Fruit fly (Drosophila melanogaster) whole organism, embryonic: Measurements from ENCODE around the gene et.
A peak's percentile ranks its signal among the peaks of the same experiment; 100 is the strongest.

Experiments used
- CG10321 ChIP-seq: fragments of 200-800 bp; sonication (Bioruptor generic); IDR thresholded peaks from 2 replicates; pipeline ENCODE4 v1.3.6; 2022; ENCODE audit warnings: missing biosample characterization, missing genetic modification characterization
- CG12071 ChIP-seq: fragments of 200-800 bp; sonication (Bioruptor generic); optimal IDR thresholded peaks from 3 replicates; lab custom pipeline; 2018; ENCODE audit warnings: missing biosample characterization, mild to moderate bottlenecking, missing genetic modification characterization
- CG12104 ChIP-seq: fragments of 200-800 bp; sonication (Bioruptor generic); optimal IDR thresholded peaks from 3 replicates; lab custom pipeline; 2016; ENCODE audit warnings: missing biosample characterization, missing genetic modification characterization
- CG12391 ChIP-seq: fragments of 200-800 bp; sonication (Bioruptor generic); optimal IDR thresholded peaks from 3 replicates; lab custom pipeline; 2018; ENCODE audit warnings: missing biosample characterization, mild to moderate bottlenecking, missing genetic modification characterization, moderate library complexity
- CG13894 ChIP-seq: fragments of 200-800 bp; sonication (Bioruptor generic); optimal IDR thresholded peaks from 3 replicates; lab custom pipeline; 2018; ENCODE audit warnings: missing biosample characterization, mild to moderate bottlenecking, missing genetic modification characterization, moderate library complexity
- CG14710 ChIP-seq: fragments of 200-800 bp; sonication (Bioruptor generic); optimal IDR thresholded peaks from 3 replicates; lab custom pipeline; 2019; ENCODE audit warnings: missing biosample characterization, mild to moderate bottlenecking, missing genetic modification characterization, moderate library complexity
- CG15011 ChIP-seq: fragments of 200-800 bp; sonication (Bioruptor generic); optimal IDR thresholded peaks from 3 replicates; lab custom pipeline; 2018; ENCODE audit warnings: missing biosample characterization, mild to moderate bottlenecking, missing genetic modification characterization
- CG16815 ChIP-seq: fragments of 200-800 bp; sonication (Bioruptor generic); optimal IDR thresholded peaks from 3 replicates; lab custom pipeline; 2017; ENCODE audit warnings: missing biosample characterization, mild to moderate bottlenecking, missing genetic modification characterization
- CG17385 ChIP-seq: fragments of 200-800 bp; sonication (Bioruptor generic); optimal IDR thresholded peaks from 3 replicates; lab custom pipeline; 2018; ENCODE audit warnings: missing biosample characterization, mild to moderate bottlenecking, missing genetic modification characterization
- CG1792 ChIP-seq: fragments of 200-800 bp; sonication (Bioruptor generic); optimal IDR thresholded peaks from 2 replicates; lab custom pipeline; 2016; ENCODE audit warnings: missing biosample characterization, missing genetic modification characterization
- CG18011 ChIP-seq: fragments of 200-800 bp; sonication (Bioruptor generic); optimal IDR thresholded peaks from 2 replicates; lab custom pipeline; 2017; ENCODE audit warnings: missing biosample characterization, missing genetic modification characterization, mild to moderate bottlenecking, moderate library complexity, missing genotype
- CG1832 ChIP-seq: fragments of 200-800 bp; sonication (Bioruptor generic); optimal IDR thresholded peaks from 2 replicates; lab custom pipeline; 2017; ENCODE audit warnings: missing biosample characterization, mild to moderate bottlenecking, missing genetic modification characterization, inconsistent platforms
- CG31224 ChIP-seq: fragments of 200-800 bp; sonication (Bioruptor generic); IDR thresholded peaks from 2 replicates; pipeline ENCODE4 v1.3.6; 2022; ENCODE audit warnings: missing biosample characterization, missing genetic modification characterization
- CG34422 ChIP-seq: fragments of 200-800 bp; sonication (Bioruptor generic); IDR thresholded peaks from 3 replicates; pipeline ENCODE4 v1.3.6; 2022; ENCODE audit warnings: missing biosample characterization, missing genetic modification characterization
- CG4404 ChIP-seq: fragments of 200-800 bp; sonication (Bioruptor generic); IDR thresholded peaks from 2 replicates; pipeline ENCODE4 v1.3.6; 2022; ENCODE audit warnings: missing biosample characterization, missing genetic modification characterization
- CG6854 ChIP-seq: fragments of 200-800 bp; sonication (Bioruptor generic); optimal IDR thresholded peaks from 3 replicates; lab custom pipeline; 2017; ENCODE audit warnings: missing biosample characterization, mild to moderate bottlenecking, missing genetic modification characterization
- CG7271 ChIP-seq: fragments of 200-800 bp; sonication (Bioruptor generic); optimal IDR thresholded peaks from 2 replicates; lab custom pipeline; 2018; ENCODE audit warnings: missing biosample characterization, mild to moderate bottlenecking, missing genetic modification characterization, moderate library complexity
- CG7987 ChIP-seq: fragments of 200-800 bp; sonication (Bioruptor generic); optimal IDR thresholded peaks from 2 replicates; lab custom pipeline; 2018; ENCODE audit warnings: missing biosample characterization, mild to moderate bottlenecking, missing genetic modification characterization, moderate library complexity
- CG8924 ChIP-seq: fragments of 200-800 bp; optimal IDR thresholded peaks from 3 replicates; lab custom pipeline; 2019; ENCODE audit warnings: missing biosample characterization, mild to moderate bottlenecking, missing genetic modification characterization, moderate library complexity
- CG9727 ChIP-seq: fragments of 200-800 bp; sonication (Bioruptor generic); optimal IDR thresholded peaks from 3 replicates; lab custom pipeline; 2017; ENCODE audit warnings: missing biosample characterization, mild to moderate bottlenecking, missing genetic modification characterization
- CG9817 ChIP-seq: fragments of 200-800 bp; sonication (Bioruptor generic); optimal IDR thresholded peaks from 2 replicates; lab custom pipeline; 2018; ENCODE audit warnings: missing biosample characterization, mild to moderate bottlenecking, missing genetic modification characterization, moderate library complexity
- Camta ChIP-seq: fragments of 200-800 bp; sonication (Bioruptor generic); optimal IDR thresholded peaks from 2 replicates; lab custom pipeline; 2016; ENCODE audit warnings: missing biosample characterization, missing genetic modification characterization
- Doc2 ChIP-seq: fragments of 200-800 bp; sonication (Bioruptor generic); IDR thresholded peaks from 2 replicates; pipeline ENCODE4 v1.3.6; 2022; ENCODE audit warnings: missing biosample characterization, missing genetic modification characterization
- Drgx ChIP-seq: fragments of 200-800 bp; sonication (Bioruptor generic); IDR thresholded peaks from 2 replicates; pipeline ENCODE4 v1.3.6; 2022; ENCODE audit warnings: missing biosample characterization, missing genetic modification characterization
- Ets65A ChIP-seq: fragments of 200-800 bp; sonication (Bioruptor generic); peaks from one replicate; lab custom pipeline; 2016; ENCODE audit warnings: missing biosample characterization, missing genetic modification characterization
- HLHmδ ChIP-seq: fragments of 200-800 bp; sonication (Bioruptor generic); optimal IDR thresholded peaks from 2 replicates; lab custom pipeline; 2018; ENCODE audit warnings: missing biosample characterization, mild to moderate bottlenecking, missing genetic modification characterization, moderate library complexity
- Max ChIP-seq: fragments of 200-800 bp; sonication (Bioruptor generic); optimal IDR thresholded peaks from 2 replicates; lab custom pipeline; 2016; ENCODE audit warnings: missing biosample characterization, mild to moderate bottlenecking, missing genetic modification characterization
- Med ChIP-seq: fragments of 200-800 bp; sonication (Bioruptor generic); peaks from one replicate; lab custom pipeline; 2016; ENCODE audit warnings: missing biosample characterization, missing genetic modification characterization, mild to moderate bottlenecking, inconsistent platforms, moderate library complexity
- Mes4 ChIP-seq: fragments of 200-800 bp; sonication (Bioruptor generic); optimal IDR thresholded peaks from 2 replicates; lab custom pipeline; 2016; ENCODE audit warnings: missing biosample characterization, missing genetic modification characterization
- NC2β ChIP-seq: fragments of 200-800 bp; sonication (Bioruptor generic); optimal IDR thresholded peaks from 2 replicates; lab custom pipeline; 2016; ENCODE audit warnings: missing biosample characterization, missing genetic modification characterization
- Nf-YA ChIP-seq: fragments of 200-800 bp; sonication (Bioruptor generic); IDR thresholded peaks from 2 replicates; pipeline ENCODE4 v1.3.6; 2022; ENCODE audit warnings: missing biosample characterization, missing genetic modification characterization
- Nf-YB ChIP-seq: fragments of 200-800 bp; sonication (Bioruptor generic); optimal IDR thresholded peaks from 3 replicates; lab custom pipeline; 2019; ENCODE audit warnings: missing biosample characterization, mild to moderate bottlenecking, missing genetic modification characterization, moderate library complexity
- PHDP ChIP-seq: fragments of 200-800 bp; sonication (Bioruptor generic); optimal IDR thresholded peaks from 3 replicates; lab custom pipeline; 2018; ENCODE audit warnings: missing biosample characterization, mild to moderate bottlenecking, missing genetic modification characterization, moderate library complexity
- Sox100B ChIP-seq: fragments of 200-800 bp; sonication (Bioruptor generic); optimal IDR thresholded peaks from 3 replicates; lab custom pipeline; 2018; ENCODE audit warnings: missing biosample characterization, mild to moderate bottlenecking, missing genetic modification characterization
- Sry-δ ChIP-seq: fragments of 200-800 bp; sonication (Bioruptor generic); optimal IDR thresholded peaks from 2 replicates; lab custom pipeline; 2016; ENCODE audit warnings: missing biosample characterization, missing genetic modification characterization
- TFAM ChIP-seq: fragments of 200-800 bp; sonication (Bioruptor generic); optimal IDR thresholded peaks from 2 replicates; lab custom pipeline; 2017; ENCODE audit warnings: missing biosample characterization, missing genetic modification characterization, inconsistent platforms
- ato ChIP-seq: fragments of 200-800 bp; sonication (Bioruptor generic); IDR thresholded peaks from 2 replicates; pipeline ENCODE4 v1.3.6; 2022; ENCODE audit warnings: missing biosample characterization, missing genetic modification characterization; ENCODE audit not compliant: partially characterized antibody
- caup ChIP-seq: fragments of 200-800 bp; sonication (Bioruptor generic); optimal IDR thresholded peaks from 3 replicates; lab custom pipeline; 2017; ENCODE audit warnings: missing biosample characterization, mild to moderate bottlenecking, missing genetic modification characterization, moderate library complexity; ENCODE audit not compliant: severe bottlenecking
- dan ChIP-seq: fragments of 200-800 bp; sonication (Bioruptor generic); IDR thresholded peaks from 2 replicates; pipeline ENCODE4 v1.3.6; 2022; ENCODE audit warnings: missing biosample characterization, missing genetic modification characterization
- danr ChIP-seq: fragments of 200-800 bp; sonication (Bioruptor generic); IDR thresholded peaks from 2 replicates; pipeline ENCODE4 v1.3.6; 2022; ENCODE audit warnings: missing biosample characterization, missing genetic modification characterization
- dimm ChIP-seq: fragments of 200-800 bp; sonication (Bioruptor generic); IDR thresholded peaks from 2 replicates; pipeline ENCODE4 v1.3.6; 2022; ENCODE audit warnings: missing biosample characterization, missing genetic modification characterization
- ftz-f1 ChIP-seq: fragments of 200-800 bp; sonication (Bioruptor generic); optimal IDR thresholded peaks from 2 replicates; lab custom pipeline; 2016; ENCODE audit warnings: missing biosample characterization, missing genetic modification characterization
- gcm2 ChIP-seq: fragments of 200-800 bp; sonication (Bioruptor generic); optimal IDR thresholded peaks from 2 replicates; lab custom pipeline; 2016; ENCODE audit warnings: missing biosample characterization, missing genetic modification characterization
- gro ChIP-seq: fragments of 200-800 bp; sonication (Bioruptor generic); optimal IDR thresholded peaks from 2 replicates; lab custom pipeline; 2016; ENCODE audit warnings: missing biosample characterization, missing genetic modification characterization
- lbe ChIP-seq: fragments of 200-800 bp; sonication (Bioruptor generic); optimal IDR thresholded peaks from 2 replicates; lab custom pipeline; 2016; ENCODE audit warnings: missing biosample characterization, mild to moderate bottlenecking, missing genetic modification characterization
- maf-S ChIP-seq: fragments of 200-800 bp; sonication (Bioruptor generic); optimal IDR thresholded peaks from 2 replicates; lab custom pipeline; 2016; ENCODE audit warnings: missing biosample characterization, missing genetic modification characterization
- nau ChIP-seq: fragments of 200-800 bp; sonication (Bioruptor generic); optimal IDR thresholded peaks from 3 replicates; lab custom pipeline; 2017; ENCODE audit warnings: missing biosample characterization, mild to moderate bottlenecking, missing genetic modification characterization, missing genetic modification reagents
- oc ChIP-seq: fragments of 200-800 bp; sonication (Bioruptor generic); optimal IDR thresholded peaks from 2 replicates; lab custom pipeline; 2018; ENCODE audit warnings: missing biosample characterization, mild to moderate bottlenecking, missing genetic modification characterization, moderate library complexity
- row ChIP-seq: fragments of 200-800 bp; sonication (Bioruptor generic); IDR thresholded peaks from 3 replicates; pipeline ENCODE4 v1.3.6; 2022; ENCODE audit warnings: missing biosample characterization, missing genetic modification characterization
- sqz ChIP-seq: fragments of 200-800 bp; sonication (Bioruptor generic); optimal IDR thresholded peaks from 3 replicates; lab custom pipeline; 2018; ENCODE audit warnings: missing biosample characterization, mild to moderate bottlenecking, missing genetic modification characterization
- vfl ChIP-seq: fragments of 200-800 bp; sonication (Bioruptor generic); optimal IDR thresholded peaks from 2 replicates; lab custom pipeline; 2016; ENCODE audit warnings: missing biosample characterization, missing genetic modification characterization
- z ChIP-seq: fragments of 200-800 bp; sonication (Bioruptor generic); IDR thresholded peaks from 3 replicates; pipeline ENCODE4 v1.3.6; 2022; ENCODE audit warnings: missing biosample characterization, missing genetic modification characterization

Gene et

DNA sequence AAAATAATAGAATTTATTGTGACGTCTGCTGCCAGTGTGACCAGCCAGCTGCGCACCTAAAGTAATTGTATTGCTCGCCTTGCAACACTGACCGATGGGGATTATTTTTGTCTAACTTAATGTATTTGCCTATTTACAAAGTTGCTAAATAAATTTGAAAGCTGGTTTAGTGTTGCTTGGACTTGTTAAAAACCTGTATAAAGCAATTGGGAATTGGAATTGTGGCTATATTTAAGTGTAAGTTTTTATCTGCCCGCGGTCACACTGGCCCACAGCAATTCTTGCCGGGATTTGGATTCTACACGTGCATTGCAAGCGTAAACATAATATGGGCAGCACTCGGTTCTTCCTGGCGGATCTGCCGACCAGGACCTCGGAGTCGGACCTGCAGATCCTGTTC lies 28.4 kb upstream of the et start, which contains the start of the genes CG14230 and CG14232 (continued):
- TF ChIP-seq TFAM (GFP tag; lab: Kevin White, UChicago): no peak
- no peak for TF ChIP-seq dimm (GFP tag; lab: Robert Waterston, UW)
- TF ChIP-seq Drgx (GFP tag; lab: Robert Waterston, UW): no peak
- TF ChIP-seq CG15011: no peak
- no peak for TF ChIP-seq CG13894 (tag; lab: Kevin White, UChicago)
- TF ChIP-seq CG8924: peak; percentile 11
- no peak for TF ChIP-seq danr (GFP tag; lab: Robert Waterston, UW)
- TF ChIP-seq sqz (GFP tag; lab: Kevin White, UChicago): no peak
- no peak for TF ChIP-seq ato (GFP tag; lab: Robert Waterston, UW)
- TF ChIP-seq CG14710 (tag; lab: Kevin White, UChicago): peak; percentile 62
- TF ChIP-seq CG1832 (GFP tag; lab: Kevin White, UChicago): no peak
- no peak for TF ChIP-seq Nf-YB (GFP tag; lab: Kevin White, UChicago)
- no peak for TF ChIP-seq CG9817 (tag; lab: Kevin White, UChicago)
- TF ChIP-seq CG4404 (GFP tag; lab: Robert Waterston, UW): no peak
- TF ChIP-seq oc: no peak
- TF ChIP-seq Med (GFP tag; lab: Kevin White, UChicago): peak; percentile 86
- no peak for TF ChIP-seq CG12104
- TF ChIP-seq CG12391 (tag; lab: Kevin White, UChicago): peak; percentile 33
- no peak for TF ChIP-seq NC2β (GFP tag; lab: Kevin White, UChicago)
- peak; percentile 5 for TF ChIP-seq PHDP (tag; lab: Kevin White, UChicago)
- no peak for TF ChIP-seq nau
- no peak for TF ChIP-seq CG17385 (GFP tag; lab: Kevin White, UChicago)
- TF ChIP-seq ftz-f1 (GFP tag; lab: Kevin White, UChicago): no peak
- no peak for TF ChIP-seq gcm2 (GFP tag; lab: Kevin White, UChicago)
- peak; percentile 90 for TF ChIP-seq Ets65A (GFP tag; lab: Kevin White, UChicago)
- no peak for TF ChIP-seq vfl (GFP tag; lab: Kevin White, UChicago)
- no peak for TF ChIP-seq HLHmδ (GFP tag; lab: Kevin White, UChicago)
- TF ChIP-seq CG18011 (GFP tag; lab: Kevin White, UChicago): no peak
- no peak for TF ChIP-seq Doc2
- no peak for TF ChIP-seq CG10321 (GFP tag; lab: Robert Waterston, UW)
- TF ChIP-seq CG31224 (GFP tag; lab: Robert Waterston, UW): no peak
- no peak for TF ChIP-seq CG34422
- peak; percentile 8 for TF ChIP-seq gro
- TF ChIP-seq CG7987: no peak
- TF ChIP-seq dan (GFP tag; lab: Robert Waterston, UW): no peak
- TF ChIP-seq lbe (GFP tag; lab: Kevin White, UChicago): no peak
- TF ChIP-seq Sry-δ (GFP tag; lab: Kevin White, UChicago): peak; percentile 14
- no peak for TF ChIP-seq maf-S (GFP tag; lab: Kevin White, UChicago)
- TF ChIP-seq CG1792 (GFP tag; lab: Kevin White, UChicago): no peak
- 0 out of 3 replicates have a peak, but pooled peaks have one; percentile 21 for TF ChIP-seq row (GFP tag; lab: Robert Waterston, UW)
- TF ChIP-seq caup: no peak
- no peak for TF ChIP-seq Sox100B (GFP tag; lab: Kevin White, UChicago)
- TF ChIP-seq CG9727 (GFP tag; lab: Kevin White, UChicago): no peak
- TF ChIP-seq CG7271: no peak
- TF ChIP-seq Camta (GFP tag; lab: Kevin White, UChicago): no peak
- TF ChIP-seq z (GFP tag; lab: Robert Waterston, UW): no peak
- no peak for TF ChIP-seq CG6854
- no peak for TF ChIP-seq CG12071 (GFP tag; lab: Kevin White, UChicago)
- no peak for TF ChIP-seq Nf-YA
- no peak for TF ChIP-seq CG16815
- peak; percentile 37 for TF ChIP-seq Max
- TF ChIP-seq Mes4: no peak
